Worm (Caenorhabditis elegans): Measurements from ENCODE around the gene C33H5.13.

DNA sequence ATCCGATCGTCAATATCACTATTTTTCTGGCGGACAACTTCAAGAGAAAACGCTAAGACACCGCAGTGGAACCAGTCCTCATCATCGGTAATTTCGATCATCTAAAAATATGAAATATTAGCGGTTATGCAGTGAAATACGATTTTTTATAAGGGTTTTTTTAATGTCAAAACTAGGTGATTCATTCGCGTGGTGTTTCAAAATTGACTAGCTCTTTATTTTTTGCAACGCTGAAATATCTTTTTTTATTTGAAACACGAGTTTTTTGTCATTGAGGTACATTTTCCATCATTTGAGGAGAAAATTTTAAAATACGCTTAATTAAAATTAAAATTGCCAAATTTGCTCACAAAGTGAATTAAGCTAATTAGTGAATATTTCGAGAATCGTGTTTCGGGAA, 32.5 kb downstream of the C33H5.13 start, which contains the start of gene dsb-3:
- no peak for TF ChIP-seq nhr-12 (tag; optimal IDR thresholded peaks at IDR 0.05)
- no peak for TF ChIP-seq nhr-76 (tag; optimal IDR thresholded peaks at IDR 0.05)
- TF ChIP-seq pha-4 (tag; optimal IDR thresholded peaks at IDR 0.05): no peak
- TF ChIP-seq elt-1 (tag; optimal IDR thresholded peaks at IDR 0.05; ENCODE audit: borderline replicate concordance, insufficient read depth): no peak

All from whole organism, mixed stage, embryonic.